Fruit fly (Drosophila melanogaster) whole organism, embryonic: ENCODE measurements around the gene ida.

Experiments used
- Awh ChIP-seq: fragments of 200-800 bp; sonication (Bioruptor generic); IDR thresholded peaks from 2 replicates; pipeline ENCODE4, ENCODE4 v1.3.6; 2022; ENCODE audit warnings: missing biosample characterization, missing genetic modification characterization
- B-H2 ChIP-seq: fragments of 200-800 bp; sonication (Bioruptor generic); optimal IDR thresholded peaks from 2 replicates; lab custom pipeline; 2018; ENCODE audit warnings: missing biosample characterization, mild to moderate bottlenecking, missing genetic modification characterization
- CG10462 ChIP-seq: fragments of 200-800 bp; sonication (Bioruptor generic); optimal IDR thresholded peaks from 2 replicates; lab custom pipeline; 2016; ENCODE audit warnings: missing biosample characterization, missing genetic modification characterization
- CG12769 ChIP-seq: fragments of 200-800 bp; sonication (Bioruptor generic); optimal IDR thresholded peaks from 2 replicates; lab custom pipeline; 2019; ENCODE audit warnings: missing biosample characterization, mild to moderate bottlenecking, missing genetic modification characterization, moderate library complexity
- CG13775 ChIP-seq: fragments of 200-800 bp; sonication (Bioruptor generic); optimal IDR thresholded peaks from 3 replicates; lab custom pipeline; 2017; ENCODE audit warnings: missing biosample characterization, mild to moderate bottlenecking, missing genetic modification characterization
- CG1603 ChIP-seq: fragments of 200-800 bp; sonication (Bioruptor generic); optimal IDR thresholded peaks from 2 replicates; lab custom pipeline; 2019; ENCODE audit warnings: missing biosample characterization, mild to moderate bottlenecking, missing genetic modification characterization, moderate library complexity
- CG2116 ChIP-seq: fragments of 200-800 bp; sonication (Bioruptor generic); optimal IDR thresholded peaks from 3 replicates; lab custom pipeline; 2018; ENCODE audit warnings: missing biosample characterization, mild to moderate bottlenecking, missing genetic modification characterization
- CG3726 ChIP-seq: fragments of 200-800 bp; sonication (Bioruptor generic); IDR thresholded peaks from 3 replicates; pipeline ENCODE4, ENCODE4 v1.3.6; 2022; ENCODE audit warnings: missing biosample characterization, missing genetic modification characterization
- CG3847 ChIP-seq: fragments of 200-800 bp; sonication (Bioruptor generic); IDR thresholded peaks from 2 replicates; pipeline ENCODE4 v1.3.6; 2022; ENCODE audit warnings: missing biosample characterization, missing genetic modification characterization
- CG4820 ChIP-seq: fragments of 200-800 bp; sonication (Bioruptor generic); optimal IDR thresholded peaks from 3 replicates; lab custom pipeline; 2016; ENCODE audit warnings: missing biosample characterization, missing genetic modification characterization
- CG8359 ChIP-seq: fragments of 200-800 bp; sonication (Bioruptor generic); optimal IDR thresholded peaks from 2 replicates; lab custom pipeline; 2017; ENCODE audit warnings: missing biosample characterization, mild to moderate bottlenecking, missing genetic modification characterization, borderline replicate concordance
- CoRest ChIP-seq: fragments of 200-800 bp; sonication (Bioruptor generic); optimal IDR thresholded peaks from 3 replicates; lab custom pipeline; 2018; ENCODE audit warnings: missing biosample characterization, mild to moderate bottlenecking, missing genetic modification characterization, moderate library complexity
- Fer1 ChIP-seq: fragments of 200-800 bp; sonication (Bioruptor generic); optimal IDR thresholded peaks from 2 replicates; lab custom pipeline; 2017; ENCODE audit warnings: missing biosample characterization, mild to moderate bottlenecking, missing genetic modification characterization
- Fer3 ChIP-seq: fragments of 200-800 bp; sonication (Bioruptor generic); optimal IDR thresholded peaks from 2 replicates; lab custom pipeline; 2018; ENCODE audit warnings: missing biosample characterization, mild to moderate bottlenecking, missing genetic modification characterization, moderate library complexity
- HmgZ ChIP-seq: fragments of 200-800 bp; sonication (Bioruptor generic); optimal IDR thresholded peaks from 2 replicates; lab custom pipeline; 2018; ENCODE audit warnings: missing biosample characterization, mild to moderate bottlenecking, missing genetic modification characterization
- Hmr ChIP-seq: fragments of 200-800 bp; sonication (Bioruptor generic); optimal IDR thresholded peaks from 3 replicates; lab custom pipeline; 2017; ENCODE audit warnings: mild to moderate bottlenecking, missing biosample characterization, missing genetic modification reagents, missing genetic modification characterization
- MESR4 ChIP-seq: fragments of 200-800 bp; sonication (Bioruptor generic); optimal IDR thresholded peaks from 2 replicates; lab custom pipeline; 2018; ENCODE audit warnings: missing biosample characterization, mild to moderate bottlenecking, missing genetic modification characterization, moderate library complexity
- Med ChIP-seq: fragments of 200-800 bp; sonication (Bioruptor generic); peaks from one replicate; lab custom pipeline; 2016; ENCODE audit warnings: missing biosample characterization, missing genetic modification characterization, mild to moderate bottlenecking, inconsistent platforms, moderate library complexity
- Meics ChIP-seq: fragments of 200-800 bp; sonication (Bioruptor generic); optimal IDR thresholded peaks from 2 replicates; lab custom pipeline; 2017; ENCODE audit warnings: missing biosample characterization, mild to moderate bottlenecking, missing genetic modification characterization
- PHDP ChIP-seq: fragments of 200-800 bp; sonication (Bioruptor generic); optimal IDR thresholded peaks from 3 replicates; lab custom pipeline; 2018; ENCODE audit warnings: missing biosample characterization, mild to moderate bottlenecking, missing genetic modification characterization, moderate library complexity
- Rfx ChIP-seq: fragments of 200-800 bp; sonication (Bioruptor generic); IDR thresholded peaks from 2 replicates; pipeline ENCODE4 v1.3.6; 2022; ENCODE audit warnings: missing biosample characterization, missing genetic modification characterization
- Taf1 ChIP-seq: fragments of 200-800 bp; sonication (Bioruptor generic); IDR thresholded peaks from 2 replicates; pipeline ENCODE4 v1.3.6; 2022; ENCODE audit warnings: missing biosample characterization, missing genetic modification characterization
- Tbp ChIP-seq: fragments of >200 bp; optimal IDR thresholded peaks from 2 replicates; lab custom pipeline; 2018; ENCODE audit warnings: missing biosample characterization, missing genetic modification characterization
- Trl ChIP-seq, 3 experiments: fragments of >200 bp in 2 of 3; fragments of 200-800 bp in 1 of 3; sonication (Bioruptor generic) in 1 of 3; optimal IDR thresholded peaks; 2 replicates in 1 of 3; 3 replicates in 2 of 3; lab custom pipeline; 2016 to 2017; ENCODE audit warnings: missing biosample characterization in 1 of 3, missing genetic modification characterization in 1 of 3
- bsh ChIP-seq, 2 experiments: fragments of 200-800 bp; sonication (Bioruptor generic); optimal IDR thresholded peaks; 2 replicates each; lab custom pipeline; 2017 to 2018; ENCODE audit warnings: mild to moderate bottlenecking in 2 of 2, missing biosample characterization in 2 of 2, missing genetic modification characterization in 2 of 2, moderate library complexity in 1 of 2
- dan ChIP-seq: fragments of 200-800 bp; sonication (Bioruptor generic); IDR thresholded peaks from 2 replicates; pipeline ENCODE4 v1.3.6; 2022; ENCODE audit warnings: missing biosample characterization, missing genetic modification characterization
- gce ChIP-seq: fragments of 200-800 bp; sonication (Bioruptor generic); IDR thresholded peaks from 3 replicates; pipeline ENCODE4 v1.3.6; 2022; ENCODE audit warnings: missing biosample characterization, missing genetic modification characterization
- gcm2 ChIP-seq: fragments of 200-800 bp; sonication (Bioruptor generic); optimal IDR thresholded peaks from 2 replicates; lab custom pipeline; 2016; ENCODE audit warnings: missing biosample characterization, missing genetic modification characterization
- gt ChIP-seq: fragments of 200-800 bp; sonication (Bioruptor generic); IDR thresholded peaks from 2 replicates; pipeline ENCODE4 v1.3.6; 2022; ENCODE audit warnings: missing biosample characterization, missing genetic modification characterization
- jumu ChIP-seq: fragments of 200-800 bp; sonication (Bioruptor generic); optimal IDR thresholded peaks from 3 replicates; lab custom pipeline; 2016; ENCODE audit warnings: missing biosample characterization, missing genetic modification characterization
- onecut ChIP-seq: fragments of 200-800 bp; sonication (Bioruptor generic); IDR thresholded peaks from 2 replicates; pipeline ENCODE4 v1.3.6; 2022; ENCODE audit warnings: missing biosample characterization, missing genetic modification characterization
- pan ChIP-seq, 4 experiments: fragments of >200 bp in 3 of 4; fragments of 200-800 bp in 1 of 4; sonication (Bioruptor generic) in 1 of 4; optimal IDR thresholded peaks in 3 of 4; IDR thresholded peaks in 1 of 4; 2 replicates each; pipeline versions ENCODE4 v1.3.6 to Lab custom; 2017 to 2022; ENCODE audit warnings: missing biosample characterization in 2 of 4, missing genetic modification characterization in 2 of 4, mixed read lengths in 1 of 4
- row ChIP-seq: fragments of 200-800 bp; sonication (Bioruptor generic); IDR thresholded peaks from 3 replicates; pipeline ENCODE4 v1.3.6; 2022; ENCODE audit warnings: missing biosample characterization, missing genetic modification characterization
- run ChIP-seq: fragments of 200-800 bp; sonication (Bioruptor generic); optimal IDR thresholded peaks from 3 replicates; lab custom pipeline; 2018; ENCODE audit warnings: missing biosample characterization, mild to moderate bottlenecking, missing genetic modification characterization
- sd ChIP-seq: fragments of 200-800 bp; sonication (Bioruptor generic); optimal IDR thresholded peaks from 3 replicates; lab custom pipeline; 2018; ENCODE audit warnings: missing biosample characterization, mild to moderate bottlenecking, missing genetic modification characterization, moderate library complexity
- sens ChIP-seq: fragments of 200-800 bp; sonication (Bioruptor generic); peaks from one replicate; lab custom pipeline; 2016; ENCODE audit warnings: missing biosample characterization, missing genetic modification characterization
- stc ChIP-seq: fragments of 200-800 bp; sonication (Bioruptor generic); IDR thresholded peaks from 2 replicates; pipeline ENCODE4 v1.3.6; 2022; ENCODE audit warnings: missing biosample characterization, missing genetic modification characterization
- sug ChIP-seq: fragments of 200-800 bp; optimal IDR thresholded peaks from 2 replicates; lab custom pipeline; 2019; ENCODE audit warnings: missing biosample characterization, mild to moderate bottlenecking, missing genetic modification characterization, moderate library complexity
- zfh2 ChIP-seq: fragments of 200-800 bp; sonication (Bioruptor generic); optimal IDR thresholded peaks from 2 replicates; lab custom pipeline; 2016; ENCODE audit warnings: missing biosample characterization, missing genetic modification characterization

ida gene

dm6 chr3L:3905111-3905510 is at the start of gene ida (continued):
- TF ChIP-seq dan (GFP tag; lab: Robert Waterston, UW) (no peak), CG10462 (GFP tag; lab: Kevin White, UChicago) (no peak), Taf1 (GFP tag; lab: Robert Waterston, UW) (no peak), gt (GFP tag; lab: Robert Waterston, UW) (no peak), Fer3 (no peak), HmgZ (tag; lab: Kevin White, UChicago) (peak; percentile 68), bsh (GFP tag; optimal IDR thresholded peaks at IDR 0.05; lab: Kevin White, UChicago) (no peak), sug (peak; percentile 44), CG12769 (tag; lab: Kevin White, UChicago) (peak; percentile 27), onecut (GFP tag; lab: Robert Waterston, UW) (peak; percentile 18; the same call in 1 of the 2 replicates), jumu (GFP tag; lab: Kevin White, UChicago) (no peak), Meics (GFP tag; lab: Kevin White, UChicago) (no peak), CG3847 (GFP tag; lab: Robert Waterston, UW) (peak; percentile 90), Fer1 (GFP tag; lab: Kevin White, UChicago) (peak; percentile 49), row (GFP tag; lab: Robert Waterston, UW) (peak; percentile 12; the same call in 1 of the 3 replicates), CG2116 (GFP tag; lab: Kevin White, UChicago) (peak; percentile 31), CG3726 (no peak), B-H2 (GFP tag; lab: Kevin White, UChicago) (peak; percentile 2), Trl (optimal IDR thresholded peaks at IDR 0.05; lab: Kevin White, UChicago) (no peak), Trl (GFP tag; optimal IDR thresholded peaks at IDR 0.05; lab: Kevin White, UChicago) (no peak), CG1603 (tag; lab: Kevin White, UChicago) (peak; percentile 74), CoRest (tag; lab: Kevin White, UChicago) (peak; percentile 12), zfh2 (GFP tag; lab: Kevin White, UChicago) (no peak), Med (GFP tag; lab: Kevin White, UChicago) (peak; percentile 84), CG4820 (GFP tag; lab: Kevin White, UChicago) (no peak), CG8359 (GFP tag; lab: Kevin White, UChicago) (no peak), MESR4 (peak; percentile 28), gcm2 (no peak)

- no peak for TF ChIP-seq run (tag; lab: Kevin White, UChicago)
- TF ChIP-seq Hmr (GFP tag; lab: Kevin White, UChicago): peak; percentile 10
- no peak for TF ChIP-seq pan (optimal IDR thresholded peaks at IDR 0.05; lab: Kevin White, UChicago)
- TF ChIP-seq pan (GFP tag; optimal IDR thresholded peaks at IDR 0.05 in 1 of 2, IDR thresholded peaks at IDR 0.05 in 1 of 2): peak in 1 of 2 experiments; percentile 51
- TF ChIP-seq CG13775 (GFP tag; lab: Kevin White, UChicago): no peak
- TF ChIP-seq gce (GFP tag; lab: Robert Waterston, UW): no peak
- 0 out of 2 replicates have a peak, but pooled peaks have one; percentile 13 for TF ChIP-seq stc (GFP tag; lab: Robert Waterston, UW)
- TF ChIP-seq Med (GFP tag; lab: Kevin White, UChicago): peak; percentile 62
- no peak for TF ChIP-seq Tbp
- peak; percentile 9 for TF ChIP-seq PHDP (tag; lab: Kevin White, UChicago)
- peak; percentile 82 for TF ChIP-seq Awh (GFP tag; lab: Robert Waterston, UW)
- TF ChIP-seq Rfx: peak; percentile 17; the same call in 1 of the 2 replicates
- peak; percentile 41 for TF ChIP-seq sd (tag; lab: Kevin White, UChicago)
- peak; percentile 53 for TF ChIP-seq sens
These were observed 49.1 kb upstream of the ida start for dm6 chr3L:3856004-3856403.
